Fruit fly (Drosophila melanogaster): ENCODE data around the gene CG15186.
A peak's percentile ranks its signal among the peaks of the same experiment; 100 is the strongest.

Gene CG15186

dm6 chr3R:6460589-6461141 lies 17.4 kb upstream of the CG15186 start:
- TF ChIP-seq ey (GFP tag; optimal IDR thresholded peaks at IDR 0.05) (no peak), CrebA (GFP tag; optimal IDR thresholded peaks at IDR 0.05; ENCODE audit: borderline replicate concordance) (no peak), CG9705 (GFP tag; optimal IDR thresholded peaks at IDR 0.05) (no peak), dmrt93B (GFP tag; optimal IDR thresholded peaks at IDR 0.05) (no peak), psq (GFP tag; optimal IDR thresholded peaks at IDR 0.05) (no peak), Vsx2 (GFP tag; optimal IDR thresholded peaks at IDR 0.05; ENCODE audit: partially characterized antibody) (no peak), OdsH (GFP tag; optimal IDR thresholded peaks at IDR 0.05) (no peak), Jra (GFP tag; optimal IDR thresholded peaks at IDR 0.05) (no peak), Sp1 (GFP tag; optimal IDR thresholded peaks at IDR 0.05) (no peak), dsf (GFP tag; optimal IDR thresholded peaks at IDR 0.05; ENCODE audit: borderline replicate concordance) (no peak), N (GFP tag; optimal IDR thresholded peaks at IDR 0.05) (no peak), jim (GFP tag; optimal IDR thresholded peaks at IDR 0.05) (no peak), brk (GFP tag; optimal IDR thresholded peaks at IDR 0.05) (no peak)

dm6 chr3R:6462978-6463377 lies 15.1 kb upstream of the CG15186 start:
- TF ChIP-seq br (GFP tag; optimal IDR thresholded peaks at IDR 0.05), result no peak
- no peak for TF ChIP-seq Dfd (GFP tag; optimal IDR thresholded peaks at IDR 0.05)
- no peak for TF ChIP-seq Hr78 (GFP tag; optimal IDR thresholded peaks at IDR 0.05)
- no peak for TF ChIP-seq Hr83 (GFP tag; optimal IDR thresholded peaks at IDR 0.05; ENCODE audit: poor library complexity, severe bottlenecking)
- TF ChIP-seq CG9705 (GFP tag; optimal IDR thresholded peaks at IDR 0.05), result no peak
- no peak for TF ChIP-seq Hnf4 (GFP tag; optimal IDR thresholded peaks at IDR 0.05)
- TF ChIP-seq h (GFP tag; optimal IDR thresholded peaks at IDR 0.05), result no peak
- no peak for TF ChIP-seq OdsH (GFP tag; optimal IDR thresholded peaks at IDR 0.05)

dm6 chr3R:6467646-6468350 lies 10.3 kb upstream of the CG15186 start:
- TF ChIP-seq psq (GFP tag; optimal IDR thresholded peaks at IDR 0.05), result no peak
- peak; percentile 0 for TF ChIP-seq rgr (GFP tag; optimal IDR thresholded peaks at IDR 0.05)
- no peak for TF ChIP-seq fru (GFP tag; optimal IDR thresholded peaks at IDR 0.05)
- TF ChIP-seq N (GFP tag; optimal IDR thresholded peaks at IDR 0.05), result no peak
- no peak for TF ChIP-seq br (GFP tag; optimal IDR thresholded peaks at IDR 0.05)
- no peak for TF ChIP-seq Dfd (GFP tag; optimal IDR thresholded peaks at IDR 0.05)

dm6 chr3R:6468351-6468685 lies 9.8 kb upstream of the CG15186 start, which contains the start of gene Neurochondrin:
TSS of gene Neurochondrin (plus strand) at chr3R:6468437.
- no peak for TF ChIP-seq Dif (GFP tag; optimal IDR thresholded peaks at IDR 0.05; ENCODE audit: partially characterized antibody)
- no peak for TF ChIP-seq Sp1 (GFP tag; optimal IDR thresholded peaks at IDR 0.05)
- no peak for TF ChIP-seq jim (GFP tag; optimal IDR thresholded peaks at IDR 0.05)
- TF ChIP-seq sage (GFP tag; optimal IDR thresholded peaks at IDR 0.05), result no peak
- no peak for TF ChIP-seq foxo (GFP tag; optimal IDR thresholded peaks at IDR 0.05)
- no peak for TF ChIP-seq Hnf4 (GFP tag; optimal IDR thresholded peaks at IDR 0.05)
- TF ChIP-seq pan (optimal IDR thresholded peaks at IDR 0.05), result no peak
- TF ChIP-seq Myc (optimal IDR thresholded peaks at IDR 0.05), result no peak
- TF ChIP-seq br (GFP tag; optimal IDR thresholded peaks at IDR 0.05), result no peak
- no peak for TF ChIP-seq Hr83 (GFP tag; optimal IDR thresholded peaks at IDR 0.05; ENCODE audit: poor library complexity, severe bottlenecking)
- no peak for TF ChIP-seq dmrt93B (GFP tag; optimal IDR thresholded peaks at IDR 0.05)
- TF ChIP-seq brk (GFP tag; optimal IDR thresholded peaks at IDR 0.05), result no peak
- TF ChIP-seq CrebA (GFP tag; optimal IDR thresholded peaks at IDR 0.05; ENCODE audit: borderline replicate concordance), result no peak
- no peak for TF ChIP-seq OdsH (GFP tag; optimal IDR thresholded peaks at IDR 0.05)
- TF ChIP-seq Rel (GFP tag; optimal IDR thresholded peaks at IDR 0.05), result no peak
- no peak for TF ChIP-seq Rel (tag; optimal IDR thresholded peaks at IDR 0.05)
- no peak for TF ChIP-seq GATAd (GFP tag; optimal IDR thresholded peaks at IDR 0.05)
- TF ChIP-seq Hr78 (GFP tag; optimal IDR thresholded peaks at IDR 0.05), result no peak
- no peak for TF ChIP-seq ey (GFP tag; optimal IDR thresholded peaks at IDR 0.05)
- no peak for TF ChIP-seq usp (GFP tag; optimal IDR thresholded peaks at IDR 0.05)
- no peak for TF ChIP-seq CG32264 (GFP tag; optimal IDR thresholded peaks at IDR 0.05)

- TF ChIP-seq foxo (GFP tag; optimal IDR thresholded peaks at IDR 0.05) (no peak), Dif (GFP tag; optimal IDR thresholded peaks at IDR 0.05; ENCODE audit: partially characterized antibody) (peak; percentile 31)
Measured at dm6 chr3R:6474430-6474829, 3.7 kb upstream of the CG15186 start.

All from whole organism, wandering third instar larva.